Worm (Caenorhabditis elegans) whole organism, young adult: ENCODE measurements around the gene T20G5.8.

ENCODE experiments used
- ceh-58 ChIP-seq: fragments of 200-800 bp; sonication (Bioruptor generic); IDR thresholded peaks from 2 replicates; pipeline ENCODE4 v1.3.6; 2022; ENCODE audit warnings: missing genetic modification characterization, missing compliant biosample characterization
- chd-7 ChIP-seq: sonication (generic microtip); optimal IDR thresholded peaks from 2 replicates; lab custom pipeline; 2016; ENCODE audit warnings: mild to moderate bottlenecking, missing genetic modification characterization, moderate library complexity, missing compliant biosample characterization
- madf-3 ChIP-seq: fragments of 200-800 bp; sonication (Bioruptor generic); IDR thresholded peaks from 2 replicates; pipeline ENCODE4 v1.3.6; 2022; ENCODE audit warnings: missing genetic modification reagents, missing genetic modification characterization, missing compliant biosample characterization
- nhr-120 ChIP-seq: fragments of 200-800 bp; sonication (Bioruptor generic); IDR thresholded peaks from 2 replicates; pipeline ENCODE4 v1.3.6; 2022; ENCODE audit warnings: missing genetic modification characterization, missing compliant biosample characterization
- unc-130 ChIP-seq: sonication (generic microtip); optimal IDR thresholded peaks from 2 replicates; lab custom pipeline; 2016; ENCODE audit warnings: missing genetic modification reagents, missing genetic modification characterization, missing compliant biosample characterization

ce11 chrIII:10179444-10179843, 19.7 kb upstream of the T20G5.8 start:
- TF ChIP-seq unc-130 (GFP tag; lab: Kevin White, UChicago) (no peak), ceh-58 (GFP tag; lab: Robert Waterston, UW) (no peak), chd-7 (no peak), nhr-120 (GFP tag; lab: Robert Waterston, UW) (no peak), madf-3 (GFP tag; lab: Robert Waterston, UW) (no peak)
